Worm (Caenorhabditis elegans) whole organism, L1 larva: ENCODE results near the gene C04A11.1.

Experiments used
- aly-2 ChIP-seq: fragments of 150-350 bp; optimal IDR thresholded peaks from 2 replicates; lab custom pipeline; 2014; ENCODE audit warnings: missing biosample characterization, missing genetic modification characterization
- ceh-63 ChIP-seq: fragments of 200-800 bp; sonication (Bioruptor generic); optimal IDR thresholded peaks from 2 replicates; lab custom pipeline; 2018; ENCODE audit warnings: mild to moderate bottlenecking, missing genetic modification characterization, missing compliant biosample characterization
- ceh-8 ChIP-seq: fragments of 200-800 bp; sonication (Bioruptor generic); optimal IDR thresholded peaks from 2 replicates; lab custom pipeline; 2018; ENCODE audit warnings: mild to moderate bottlenecking, missing genetic modification characterization, moderate library complexity, missing compliant biosample characterization
- egl-27 ChIP-seq, 2 experiments: fragments of 150-350 bp in 1 of 2; sonication (generic microtip); optimal IDR thresholded peaks; 3 replicates each; lab custom pipeline; 2017 to 2018; ENCODE audit warnings: missing biosample characterization in 2 of 2, missing genetic modification characterization in 2 of 2, missing genetic modification reagents in 2 of 2
- lin-13 ChIP-seq: fragments of 150-350 bp; optimal IDR thresholded peaks from 2 replicates; lab custom pipeline; 2014; ENCODE audit warnings: missing biosample characterization, missing genetic modification reagents, missing genetic modification characterization
- lir-3 ChIP-seq: sonication (generic microtip); optimal IDR thresholded peaks from 2 replicates; lab custom pipeline; 2016; ENCODE audit warnings: mild to moderate bottlenecking, missing genetic modification characterization, moderate library complexity, missing compliant biosample characterization; ENCODE audit not compliant: poor library complexity
- nhr-11 ChIP-seq: fragments of 150-350 bp; optimal IDR thresholded peaks from 2 replicates; lab custom pipeline; 2014; ENCODE audit warnings: missing biosample characterization, missing genetic modification characterization
- nhr-77 ChIP-seq: fragments of 150-350 bp; optimal IDR thresholded peaks from 2 replicates; lab custom pipeline; 2014; ENCODE audit warnings: missing biosample characterization, missing genetic modification characterization
- skn-1 ChIP-seq: fragments of 150-350 bp; optimal IDR thresholded peaks from 2 replicates; lab custom pipeline; 2014; ENCODE audit warnings: missing biosample characterization, missing genetic modification characterization
- sptf-1 ChIP-seq: fragments of 150-350 bp; optimal IDR thresholded peaks from 2 replicates; lab custom pipeline; 2014; ENCODE audit warnings: missing biosample characterization, missing genetic modification characterization
- unc-62 ChIP-seq: fragments of 150-350 bp; optimal IDR thresholded peaks from 2 replicates; lab custom pipeline; 2014; ENCODE audit warnings: missing biosample characterization, missing genetic modification reagents, missing genetic modification characterization

DNA sequence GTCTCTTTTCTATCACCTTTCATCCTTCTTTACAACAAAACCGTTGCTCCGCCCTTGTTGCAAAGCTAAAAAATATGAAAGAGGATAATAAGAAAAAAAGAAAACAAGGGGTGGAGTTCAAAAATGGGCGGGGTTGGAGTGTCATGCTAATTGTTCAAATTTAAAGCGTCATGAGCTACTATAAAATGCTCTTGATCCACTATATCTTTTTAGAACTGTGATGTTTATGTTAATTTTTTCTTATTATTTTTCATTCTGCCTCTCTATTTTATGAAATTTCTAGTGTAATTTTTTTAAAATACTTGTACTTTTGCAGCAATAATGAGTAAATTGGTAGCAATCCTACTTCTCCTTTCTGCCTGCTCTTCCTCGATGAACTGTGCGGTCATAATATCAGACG, 46.3 kb downstream of the C04A11.1 start, which contains the start of gene K02D3.1:
- TF ChIP-seq lin-13 (GFP tag; lab: Kevin White, UChicago) (no peak), nhr-77 (no peak), lir-3 (tag; lab: Kevin White, UChicago) (no peak), skn-1 (no peak), ceh-8 (GFP tag; lab: Kevin White, UChicago) (no peak), sptf-1 (no peak), egl-27 (tag; optimal IDR thresholded peaks at IDR 0.05; lab: Kevin White, UChicago) (no peak), nhr-11 (tag; lab: Kevin White, UChicago) (no peak), ceh-63 (GFP tag; lab: Kevin White, UChicago) (no peak), unc-62 (GFP tag; lab: Kevin White, UChicago) (no peak), aly-2 (tag; lab: Kevin White, UChicago) (no peak)
